Worm (Caenorhabditis elegans): ENCODE data around the gene moc-3.

Gene moc-3

ce11 chrIV:8138984-8139383, 8.6 kb downstream of the moc-3 start, which contains the start of gene pmk-3 (continued):
- TF ChIP-seq dve-1 (tag; optimal IDR thresholded peaks at IDR 0.05; ENCODE audit: insufficient read depth) (peak; percentile 55), ceh-44 (GFP tag; IDR thresholded peaks at IDR 0.05) (no peak), nhr-28 (tag; optimal IDR thresholded peaks at IDR 0.05) (peak; percentile 61), lim-7 (GFP tag; IDR thresholded peaks at IDR 0.05) (no peak), fos-1 (tag; optimal IDR thresholded peaks at IDR 0.05) (no peak), hlh-30 (tag; optimal IDR thresholded peaks at IDR 0.05; ENCODE audit: insufficient read depth) (no peak), mes-2 (tag; optimal IDR thresholded peaks at IDR 0.05; ENCODE audit: poor library complexity, severe bottlenecking) (peak; percentile 15), nhr-42 (GFP tag; IDR thresholded peaks at IDR 0.05) (no peak)

- TF ChIP-seq hlh-11 (tag; optimal IDR thresholded peaks at IDR 0.05) (no peak), nhr-77 (tag; optimal IDR thresholded peaks at IDR 0.05) (peak; percentile 47), pqm-1 (tag; optimal IDR thresholded peaks at IDR 0.05) (peak; percentile 29), dve-1 (tag; optimal IDR thresholded peaks at IDR 0.05; ENCODE audit: insufficient read depth) (peak; percentile 25), zfp-2 (tag; optimal IDR thresholded peaks at IDR 0.05) (no peak), aha-1 (tag) (peak; percentile 79), mep-1 (tag; optimal IDR thresholded peaks at IDR 0.05) (peak; percentile 37), nhr-25 (tag; optimal IDR thresholded peaks at IDR 0.05; ENCODE audit: borderline replicate concordance, insufficient read depth) (no peak), T20F7.1 (GFP tag; optimal IDR thresholded peaks at IDR 0.05) (peak; percentile 26), mdl-1 (tag; optimal IDR thresholded peaks at IDR 0.05) (peak in 1 of 2 experiments; percentile 18), unc-62 (GFP tag; optimal IDR thresholded peaks at IDR 0.05 in 1 of 2) (peak in 1 of 2 experiments; percentile 87), unc-62 (tag; optimal IDR thresholded peaks at IDR 0.05) (no peak), daf-16 (GFP tag; optimal IDR thresholded peaks at IDR 0.05) (no peak), daf-16 (tag; optimal IDR thresholded peaks at IDR 0.05) (peak; percentile 83), nhr-11 (tag; optimal IDR thresholded peaks at IDR 0.05) (peak; percentile 9), lsy-2 (tag; optimal IDR thresholded peaks at IDR 0.05) (peak in 1 of 2 experiments; percentile 22), pha-4 (GFP tag; IDR thresholded peaks at IDR 0.05) (no peak), pha-4 (tag; optimal IDR thresholded peaks at IDR 0.05) (no peak)
These were observed 12.6 kb downstream of the moc-3 start, which contains the start of gene pmk-2 for ce11 chrIV:8142735-8143550. pmk-2 (plus strand) TSS chrIV:8143500.

- TF ChIP-seq gei-8 (GFP tag; optimal IDR thresholded peaks at IDR 0.05): no peak
- TF ChIP-seq aha-1 (tag): peak; percentile 13
- no peak for TF ChIP-seq F44E2.7 (GFP tag; IDR thresholded peaks at IDR 0.05)
- no peak for TF ChIP-seq lin-13 (GFP tag; optimal IDR thresholded peaks at IDR 0.05)
- TF ChIP-seq madf-5 (GFP tag; IDR thresholded peaks at IDR 0.05): no peak
- no peak for TF ChIP-seq snpc-1.2 (GFP tag; IDR thresholded peaks at IDR 0.05)
- TF ChIP-seq nhr-77 (tag; optimal IDR thresholded peaks at IDR 0.05): no peak
- no peak for TF ChIP-seq mdt-29 (GFP tag; IDR thresholded peaks at IDR 0.05)
- TF ChIP-seq nhr-76 (tag; optimal IDR thresholded peaks at IDR 0.05): no peak
- TF ChIP-seq T26A8.4 (GFP tag; IDR thresholded peaks at IDR 0.05): peak; percentile 20; the same call in 1 of the 2 replicates
- TF ChIP-seq dmd-6 (GFP tag; IDR thresholded peaks at IDR 0.05): no peak
- TF ChIP-seq pqm-1 (tag; optimal IDR thresholded peaks at IDR 0.05): no peak
- TF ChIP-seq hif-1 (tag; optimal IDR thresholded peaks at IDR 0.05): no peak
- TF ChIP-seq nhr-42 (GFP tag; IDR thresholded peaks at IDR 0.05): no peak
- no peak for TF ChIP-seq jun-1 (tag; optimal IDR thresholded peaks at IDR 0.05)
These were observed 14.0 kb downstream of the moc-3 start for ce11 chrIV:8144341-8144740.
